Fruit fly (Drosophila melanogaster) whole organism, embryonic: Measurements from ENCODE around the gene CG31278.

ENCODE experiments used
- ATbp ChIP-seq: fragments of 200-800 bp; sonication (Bioruptor generic); optimal IDR thresholded peaks from 2 replicates; lab custom pipeline; 2017; ENCODE audit warnings: missing biosample characterization, mild to moderate bottlenecking, missing genetic modification characterization, missing genetic modification reagents
- CG10267 ChIP-seq: fragments of 200-800 bp; sonication (Bioruptor generic); optimal IDR thresholded peaks from 2 replicates; lab custom pipeline; 2018; ENCODE audit warnings: missing biosample characterization, mild to moderate bottlenecking, missing genetic modification characterization, moderate library complexity
- CG11085 ChIP-seq: fragments of 200-800 bp; sonication (Bioruptor generic); IDR thresholded peaks from 2 replicates; pipeline ENCODE4 v1.3.6; 2022; ENCODE audit warnings: missing biosample characterization, missing genetic modification characterization
- CG11456 ChIP-seq: fragments of 200-800 bp; sonication (Bioruptor generic); IDR thresholded peaks from 3 replicates; pipeline ENCODE4 v1.3.6; 2022; ENCODE audit warnings: missing biosample characterization, missing genetic modification characterization
- CG11504 ChIP-seq: fragments of 200-800 bp; sonication (Bioruptor generic); optimal IDR thresholded peaks from 3 replicates; lab custom pipeline; 2019; ENCODE audit warnings: missing biosample characterization, mild to moderate bottlenecking, missing genetic modification characterization, moderate library complexity
- CG12391 ChIP-seq: fragments of 200-800 bp; sonication (Bioruptor generic); optimal IDR thresholded peaks from 3 replicates; lab custom pipeline; 2018; ENCODE audit warnings: missing biosample characterization, mild to moderate bottlenecking, missing genetic modification characterization, moderate library complexity
- CG13296 ChIP-seq: fragments of 200-800 bp; sonication (Bioruptor generic); optimal IDR thresholded peaks from 3 replicates; lab custom pipeline; 2018; ENCODE audit warnings: missing biosample characterization, mild to moderate bottlenecking, missing genetic modification characterization
- CG1529 ChIP-seq: fragments of 200-800 bp; sonication (Bioruptor generic); optimal IDR thresholded peaks from 3 replicates; lab custom pipeline; 2018; ENCODE audit warnings: missing biosample characterization, missing genetic modification characterization
- CG1603 ChIP-seq: fragments of 200-800 bp; sonication (Bioruptor generic); optimal IDR thresholded peaks from 2 replicates; lab custom pipeline; 2019; ENCODE audit warnings: missing biosample characterization, mild to moderate bottlenecking, missing genetic modification characterization, moderate library complexity
- CG1792 ChIP-seq: fragments of 200-800 bp; sonication (Bioruptor generic); optimal IDR thresholded peaks from 2 replicates; lab custom pipeline; 2016; ENCODE audit warnings: missing biosample characterization, missing genetic modification characterization
- CG2116 ChIP-seq: fragments of 200-800 bp; sonication (Bioruptor generic); optimal IDR thresholded peaks from 3 replicates; lab custom pipeline; 2018; ENCODE audit warnings: missing biosample characterization, mild to moderate bottlenecking, missing genetic modification characterization
- CG2875 ChIP-seq: fragments of 200-800 bp; sonication (Bioruptor generic); optimal IDR thresholded peaks from 2 replicates; lab custom pipeline; 2017; ENCODE audit warnings: missing biosample characterization, mild to moderate bottlenecking, missing genetic modification characterization, missing genetic modification reagents
- CG3163 ChIP-seq: fragments of 200-800 bp; sonication (Bioruptor generic); optimal IDR thresholded peaks from 3 replicates; lab custom pipeline; 2016; ENCODE audit warnings: missing biosample characterization, missing genetic modification characterization
- CG3847 ChIP-seq: fragments of 200-800 bp; sonication (Bioruptor generic); IDR thresholded peaks from 2 replicates; pipeline ENCODE4 v1.3.6; 2022; ENCODE audit warnings: missing biosample characterization, missing genetic modification characterization
- CG4707 ChIP-seq: fragments of 200-800 bp; sonication (Bioruptor generic); optimal IDR thresholded peaks from 2 replicates; lab custom pipeline; 2018; ENCODE audit warnings: missing biosample characterization, mild to moderate bottlenecking, missing genetic modification characterization, moderate library complexity
- CG4820 ChIP-seq: fragments of 200-800 bp; sonication (Bioruptor generic); optimal IDR thresholded peaks from 3 replicates; lab custom pipeline; 2016; ENCODE audit warnings: missing biosample characterization, missing genetic modification characterization
- CG6254 ChIP-seq: fragments of 200-800 bp; sonication (Bioruptor generic); optimal IDR thresholded peaks from 3 replicates; lab custom pipeline; 2017; ENCODE audit warnings: mild to moderate bottlenecking, missing biosample characterization, missing genetic modification reagents, missing genetic modification characterization
- CG7987 ChIP-seq: fragments of 200-800 bp; sonication (Bioruptor generic); optimal IDR thresholded peaks from 2 replicates; lab custom pipeline; 2018; ENCODE audit warnings: missing biosample characterization, mild to moderate bottlenecking, missing genetic modification characterization, moderate library complexity
- CG8281 ChIP-seq: fragments of 200-800 bp; sonication (Bioruptor generic); optimal IDR thresholded peaks from 2 replicates; lab custom pipeline; 2018; ENCODE audit warnings: missing biosample characterization, mild to moderate bottlenecking, missing genetic modification characterization, moderate library complexity
- CG8478 ChIP-seq: fragments of >200 bp; optimal IDR thresholded peaks from 2 replicates; lab custom pipeline; 2018
- CG9797 ChIP-seq: fragments of 200-800 bp; sonication (Bioruptor generic); optimal IDR thresholded peaks from 3 replicates; lab custom pipeline; 2018; ENCODE audit warnings: missing biosample characterization, mild to moderate bottlenecking, missing genetic modification characterization
- CoRest ChIP-seq: fragments of 200-800 bp; sonication (Bioruptor generic); optimal IDR thresholded peaks from 3 replicates; lab custom pipeline; 2018; ENCODE audit warnings: missing biosample characterization, mild to moderate bottlenecking, missing genetic modification characterization, moderate library complexity
- D ChIP-seq, 2 experiments: fragments of 200-800 bp in 1 of 2; fragments of >200 bp in 1 of 2; sonication (Bioruptor generic) in 1 of 2; optimal IDR thresholded peaks; 2 replicates in 1 of 2; 3 replicates in 1 of 2; lab custom pipeline; 2017; ENCODE audit warnings: mild to moderate bottlenecking in 1 of 2, missing biosample characterization in 1 of 2, missing genetic modification characterization in 1 of 2, missing genetic modification reagents in 1 of 2
- D19B ChIP-seq: fragments of 200-800 bp; sonication (Bioruptor generic); optimal IDR thresholded peaks from 2 replicates; lab custom pipeline; 2017; ENCODE audit warnings: missing biosample characterization, mild to moderate bottlenecking, missing genetic modification characterization
- Dek ChIP-seq: fragments of 200-800 bp; sonication (Bioruptor generic); optimal IDR thresholded peaks from 3 replicates; lab custom pipeline; 2019; ENCODE audit warnings: missing biosample characterization, mild to moderate bottlenecking, missing genetic modification characterization, moderate library complexity
- Drgx ChIP-seq: fragments of 200-800 bp; sonication (Bioruptor generic); IDR thresholded peaks from 2 replicates; pipeline ENCODE4 v1.3.6; 2022; ENCODE audit warnings: missing biosample characterization, missing genetic modification characterization
- HLH3B ChIP-seq: fragments of 200-800 bp; sonication (Bioruptor generic); IDR thresholded peaks from 2 replicates; pipeline ENCODE4 v1.3.6; 2022; ENCODE audit warnings: missing biosample characterization, missing genetic modification characterization
- Hr51 ChIP-seq, 2 experiments: fragments of 200-800 bp; sonication (Bioruptor generic); optimal IDR thresholded peaks; 2 replicates in 1 of 2; 3 replicates in 1 of 2; lab custom pipeline; 2016 to 2018; ENCODE audit warnings: missing biosample characterization in 2 of 2, missing genetic modification characterization in 2 of 2, mild to moderate bottlenecking in 1 of 2, moderate library complexity in 1 of 2
- Hr78 ChIP-seq, 2 experiments: fragments of 200-800 bp in 1 of 2; fragments of >200 bp in 1 of 2; sonication (Bioruptor generic) in 1 of 2; optimal IDR thresholded peaks; 2 replicates each; lab custom pipeline; 2017 to 2019; ENCODE audit warnings: missing biosample characterization in 2 of 2, missing genetic modification characterization in 2 of 2, mild to moderate bottlenecking in 1 of 2, moderate library complexity in 1 of 2
- Meics ChIP-seq: fragments of 200-800 bp; sonication (Bioruptor generic); optimal IDR thresholded peaks from 2 replicates; lab custom pipeline; 2017; ENCODE audit warnings: missing biosample characterization, mild to moderate bottlenecking, missing genetic modification characterization
- Mrtf ChIP-seq: fragments of 200-800 bp; sonication (Bioruptor generic); IDR thresholded peaks from 3 replicates; pipeline ENCODE4 v1.3.6; 2022; ENCODE audit warnings: missing biosample characterization, missing genetic modification characterization
- Rfx ChIP-seq: fragments of 200-800 bp; sonication (Bioruptor generic); IDR thresholded peaks from 2 replicates; pipeline ENCODE4 v1.3.6; 2022; ENCODE audit warnings: missing biosample characterization, missing genetic modification characterization
- Sox100B ChIP-seq: fragments of 200-800 bp; sonication (Bioruptor generic); optimal IDR thresholded peaks from 3 replicates; lab custom pipeline; 2018; ENCODE audit warnings: missing biosample characterization, mild to moderate bottlenecking, missing genetic modification characterization
- Vsx1 ChIP-seq: fragments of 200-800 bp; sonication (Bioruptor generic); optimal IDR thresholded peaks from 2 replicates; lab custom pipeline; 2017; ENCODE audit warnings: missing biosample characterization, mild to moderate bottlenecking, missing genetic modification characterization, missing genetic modification reagents
- dimm ChIP-seq: fragments of 200-800 bp; sonication (Bioruptor generic); IDR thresholded peaks from 2 replicates; pipeline ENCODE4 v1.3.6; 2022; ENCODE audit warnings: missing biosample characterization, missing genetic modification characterization
- dmrt99B ChIP-seq: fragments of 200-800 bp; sonication (Bioruptor generic); optimal IDR thresholded peaks from 2 replicates; lab custom pipeline; 2018; ENCODE audit warnings: missing biosample characterization, mild to moderate bottlenecking, missing genetic modification characterization, moderate library complexity
- dpn ChIP-seq, 2 experiments: fragments of 200-800 bp; sonication (Bioruptor generic); optimal IDR thresholded peaks; 3 replicates each; lab custom pipeline; 2016; ENCODE audit warnings: missing biosample characterization in 2 of 2, missing genetic modification characterization in 2 of 2
- esg ChIP-seq: fragments of 200-800 bp; sonication (Bioruptor generic); conservative IDR thresholded peaks from 2 replicates; pipeline ENCODE4 v1.3.6; 2022; ENCODE audit warnings: missing biosample characterization, missing genetic modification characterization
- eve ChIP-seq, 2 experiments: fragments of >200 bp; optimal IDR thresholded peaks; 2 replicates each; lab custom pipeline; 2017; ENCODE audit warnings: missing biosample characterization in 2 of 2, missing genetic modification characterization in 2 of 2
- fd102C ChIP-seq: fragments of 200-800 bp; sonication (Bioruptor generic); optimal IDR thresholded peaks from 2 replicates; lab custom pipeline; 2018; ENCODE audit warnings: missing biosample characterization, mild to moderate bottlenecking, missing genetic modification characterization, moderate library complexity
- grn ChIP-seq: fragments of 200-800 bp; sonication (Bioruptor generic); optimal IDR thresholded peaks from 3 replicates; lab custom pipeline; 2017; ENCODE audit warnings: missing biosample characterization, missing genetic modification characterization
- pita ChIP-seq: fragments of 200-800 bp; sonication (Bioruptor generic); optimal IDR thresholded peaks from 2 replicates; lab custom pipeline; 2017; ENCODE audit warnings: missing biosample characterization, mild to moderate bottlenecking, missing genetic modification characterization
- pnt ChIP-seq: fragments of 200-800 bp; sonication (Bioruptor generic); optimal IDR thresholded peaks from 3 replicates; lab custom pipeline; 2016; ENCODE audit warnings: missing biosample characterization, missing genetic modification characterization
- salm ChIP-seq: fragments of 200-800 bp; sonication (Bioruptor generic); optimal IDR thresholded peaks from 2 replicates; lab custom pipeline; 2018; ENCODE audit warnings: missing biosample characterization, mild to moderate bottlenecking, missing genetic modification characterization
- sd ChIP-seq: fragments of 200-800 bp; sonication (Bioruptor generic); optimal IDR thresholded peaks from 3 replicates; lab custom pipeline; 2018; ENCODE audit warnings: missing biosample characterization, mild to moderate bottlenecking, missing genetic modification characterization, moderate library complexity
- so ChIP-seq: fragments of 200-800 bp; sonication (Bioruptor generic); IDR thresholded peaks from 3 replicates; pipeline ENCODE4 v1.3.6; 2022; ENCODE audit warnings: missing biosample characterization, missing genetic modification characterization
- twi ChIP-seq: fragments of 200-800 bp; optimal IDR thresholded peaks from 2 replicates; lab custom pipeline; 2019; ENCODE audit warnings: missing biosample characterization, mild to moderate bottlenecking, missing genetic modification characterization, moderate library complexity
- usp ChIP-seq: fragments of >200 bp; optimal IDR thresholded peaks from 2 replicates; lab custom pipeline; 2017; ENCODE audit warnings: missing biosample characterization, missing genetic modification characterization
- wdn ChIP-seq: fragments of 200-800 bp; sonication (Bioruptor generic); IDR thresholded peaks from 2 replicates; pipeline ENCODE4 v1.3.6; 2022; ENCODE audit warnings: missing biosample characterization, missing genetic modification characterization

CG31278 gene

DNA sequence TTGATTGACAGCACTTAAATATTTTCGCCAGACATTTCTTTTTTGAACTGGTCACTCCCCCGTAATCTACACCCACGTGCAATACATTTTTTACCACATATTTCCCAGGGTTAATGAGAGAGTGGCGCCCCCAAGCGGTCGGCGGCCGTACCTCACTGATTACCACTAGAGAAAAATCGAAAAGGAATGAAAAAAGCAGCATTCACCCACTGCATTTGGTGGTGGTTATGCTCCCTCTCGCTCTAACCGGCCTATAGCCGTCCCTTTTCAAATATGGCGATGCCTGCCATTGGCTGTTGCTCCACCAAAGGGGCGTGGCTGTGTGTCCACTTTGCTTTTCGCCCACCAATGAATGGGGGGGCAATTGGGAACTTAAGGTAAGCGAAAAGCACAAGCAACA, 43.2 kb downstream of the CG31278 start (continued):
- TF ChIP-seq CG9797 (GFP tag; lab: Kevin White, UChicago) (peak; percentile 9), CG7987 (GFP tag; lab: Kevin White, UChicago) (peak; percentile 60), so (GFP tag; lab: Robert Waterston, UW) (peak; percentile 66; the same call in 2 of the 3 replicates), Dek (tag; lab: Kevin White, UChicago) (no peak), Vsx1 (peak; percentile 76), dpn (GFP tag; optimal IDR thresholded peaks at IDR 0.05; lab: Kevin White, UChicago) (peak; percentile 20 to 41), CG6254 (GFP tag; lab: Kevin White, UChicago) (peak; percentile 83), CG4707 (GFP tag; lab: Kevin White, UChicago) (peak; percentile 80), D (optimal IDR thresholded peaks at IDR 0.05; lab: Kevin White, UChicago) (no peak), D (GFP tag; optimal IDR thresholded peaks at IDR 0.05; lab: Kevin White, UChicago) (peak; percentile 66), Hr78 (GFP tag; optimal IDR thresholded peaks at IDR 0.05; lab: Kevin White, UChicago) (no peak), CG13296 (peak; percentile 36), Meics (GFP tag; lab: Kevin White, UChicago) (peak; percentile 58), CG11085 (GFP tag; lab: Robert Waterston, UW) (no peak), Rfx (GFP tag; lab: Robert Waterston, UW) (peak; percentile 55; the same call in 1 of the 2 replicates), sd (tag; lab: Kevin White, UChicago) (peak; percentile 50), Drgx (peak; percentile 74), D19B (no peak), ATbp (GFP tag; lab: Kevin White, UChicago) (peak; percentile 69), CG8478 (lab: Kevin White, UChicago) (peak; percentile 87), wdn (GFP tag; lab: Robert Waterston, UW) (no peak), dimm (no peak), eve (GFP tag; optimal IDR thresholded peaks at IDR 0.05; lab: Kevin White, UChicago) (peak in 1 of 2 experiments; percentile 77), Hr51 (GFP tag; optimal IDR thresholded peaks at IDR 0.05; lab: Kevin White, UChicago) (peak in 1 of 2 experiments; percentile 42), grn (peak; percentile 9), CG10267 (tag; lab: Kevin White, UChicago) (peak; percentile 34), CG8281 (tag; lab: Kevin White, UChicago) (peak; percentile 24), CG11504 (tag; lab: Kevin White, UChicago) (peak; percentile 58), esg (GFP tag; lab: Robert Waterston, UW) (no peak), salm (peak; percentile 13), Mrtf (GFP tag; lab: Robert Waterston, UW) (peak; percentile 44; the same call in 1 of the 3 replicates), pita (GFP tag; lab: Kevin White, UChicago) (no peak), CG2875 (GFP tag; lab: Kevin White, UChicago) (peak; percentile 75), CG4820 (GFP tag; lab: Kevin White, UChicago) (peak; percentile 20), dmrt99B (peak; percentile 51), twi (peak; percentile 41), CG11456 (GFP tag; lab: Robert Waterston, UW) (peak; percentile 67; the same call in 2 of the 3 replicates), usp (GFP tag; lab: Kevin White, UChicago) (no peak), CG1792 (GFP tag; lab: Kevin White, UChicago) (no peak), CG1603 (tag; lab: Kevin White, UChicago) (peak; percentile 72), HLH3B (GFP tag; lab: Robert Waterston, UW) (peak; percentile 49; the same call in 1 of the 2 replicates), fd102C (GFP tag; lab: Kevin White, UChicago) (peak; percentile 53), pnt (GFP tag; lab: Kevin White, UChicago) (no peak), CG2116 (GFP tag; lab: Kevin White, UChicago) (peak; percentile 28), CG1529 (GFP tag; lab: Kevin White, UChicago) (peak; percentile 56), CG3847 (GFP tag; lab: Robert Waterston, UW) (peak; percentile 50), Sox100B (GFP tag; lab: Kevin White, UChicago) (peak; percentile 45), CoRest (tag; lab: Kevin White, UChicago) (peak; percentile 65), CG12391 (tag; lab: Kevin White, UChicago) (peak; percentile 31), CG3163 (GFP tag; lab: Kevin White, UChicago) (no peak)
